Worm (Caenorhabditis elegans) whole organism, L2 larva: Measurements from ENCODE around the gene T28F12.1.

Experiments
- C34F6.9 ChIP-seq: fragments of 150-350 bp; optimal IDR thresholded peaks from 2 replicates; lab custom pipeline; 2014; ENCODE audit warnings: missing biosample characterization, missing genetic modification characterization
- F13H6.1 ChIP-seq: sonication (generic microtip); optimal IDR thresholded peaks from 2 replicates; lab custom pipeline; 2016; ENCODE audit warnings: missing genetic modification characterization, missing compliant biosample characterization
- R02D3.7 ChIP-seq: fragments of 150-350 bp; optimal IDR thresholded peaks from 2 replicates; lab custom pipeline; 2014; ENCODE audit warnings: missing biosample characterization, missing genetic modification characterization
- Y55F3AM.14 ChIP-seq: fragments of 200-800 bp; sonication (Bioruptor generic); optimal IDR thresholded peaks from 2 replicates; lab custom pipeline; 2018; ENCODE audit warnings: mild to moderate bottlenecking, missing genetic modification characterization, missing compliant biosample characterization
- alr-1 ChIP-seq: fragments of 150-350 bp; optimal IDR thresholded peaks from 2 replicates; lab custom pipeline; 2014; ENCODE audit warnings: missing biosample characterization, missing genetic modification characterization
- aly-2 ChIP-seq: fragments of 150-350 bp; optimal IDR thresholded peaks from 2 replicates; lab custom pipeline; 2014; ENCODE audit warnings: missing biosample characterization, missing genetic modification characterization
- ama-1 ChIP-seq: fragments of 150-350 bp; optimal IDR thresholded peaks from 2 replicates; lab custom pipeline; 2018; ENCODE audit warnings: inconsistent platforms
- blmp-1 ChIP-seq: sonication (generic microtip); optimal IDR thresholded peaks from 2 replicates; lab custom pipeline; 2017; ENCODE audit warnings: missing genetic modification characterization, mild to moderate bottlenecking, missing compliant biosample characterization, antibody characterized with exemption, moderate library complexity; ENCODE audit not compliant: insufficient read depth
- ceh-16 ChIP-seq: fragments of 150-350 bp; optimal IDR thresholded peaks from 2 replicates; lab custom pipeline; 2014; ENCODE audit warnings: missing biosample characterization, missing genetic modification characterization
- crh-2 ChIP-seq: sonication (generic microtip); optimal IDR thresholded peaks from 2 replicates; lab custom pipeline; 2017; ENCODE audit warnings: missing biosample characterization, missing genetic modification characterization
- egl-27 ChIP-seq: sonication (generic microtip); optimal IDR thresholded peaks from 3 replicates; lab custom pipeline; 2017; ENCODE audit warnings: missing biosample characterization, missing genetic modification reagents, missing genetic modification characterization
- elt-1 ChIP-seq: fragments of 150-350 bp; optimal IDR thresholded peaks from 2 replicates; lab custom pipeline; 2014; ENCODE audit warnings: missing biosample characterization, missing genetic modification characterization
- fos-1 ChIP-seq: fragments of 150-350 bp; optimal IDR thresholded peaks from 2 replicates; lab custom pipeline; 2014; ENCODE audit warnings: missing biosample characterization, missing genetic modification characterization
- gmeb-1 ChIP-seq: fragments of 150-350 bp; optimal IDR thresholded peaks from 2 replicates; lab custom pipeline; 2014; ENCODE audit warnings: missing biosample characterization, missing genetic modification characterization
- lin-11 ChIP-seq: fragments of 150-350 bp; sonication (generic microtip); optimal IDR thresholded peaks from 2 replicates; lab custom pipeline; 2014; ENCODE audit warnings: missing biosample characterization, missing genetic modification characterization, inconsistent platforms, mixed read lengths
- lin-13 ChIP-seq: fragments of 150-350 bp; optimal IDR thresholded peaks from 2 replicates; lab custom pipeline; 2014; ENCODE audit warnings: missing biosample characterization, missing genetic modification reagents, missing genetic modification characterization
- lin-39 ChIP-seq: fragments of 150-350 bp; optimal IDR thresholded peaks from 2 replicates; lab custom pipeline; 2014; ENCODE audit warnings: missing biosample characterization, missing genetic modification reagents, missing genetic modification characterization
- lsy-2 ChIP-seq, 2 experiments: fragments of 150-350 bp in 1 of 2; sonication (generic microtip) in 1 of 2; optimal IDR thresholded peaks; 2 replicates each; lab custom pipeline; 2014 to 2017; ENCODE audit warnings: missing biosample characterization in 2 of 2, missing genetic modification characterization in 2 of 2
- mab-5 ChIP-seq: fragments of 150-350 bp; optimal IDR thresholded peaks from 2 replicates; lab custom pipeline; 2014; ENCODE audit warnings: missing biosample characterization, missing genetic modification characterization
- mdl-1 ChIP-seq, 2 experiments: fragments of 150-350 bp in 1 of 2; sonication (generic microtip) in 1 of 2; optimal IDR thresholded peaks; 2 replicates each; lab custom pipeline; 2017; ENCODE audit warnings: missing biosample characterization in 2 of 2, missing genetic modification characterization in 2 of 2
- nhr-10 ChIP-seq: sonication (generic microtip); optimal IDR thresholded peaks from 2 replicates; lab custom pipeline; 2017; ENCODE audit warnings: missing biosample characterization, missing genetic modification characterization
- nhr-12 ChIP-seq: fragments of 150-350 bp; optimal IDR thresholded peaks from 2 replicates; lab custom pipeline; 2014; ENCODE audit warnings: missing biosample characterization, missing genetic modification characterization
- nhr-23 ChIP-seq: fragments of 150-350 bp; optimal IDR thresholded peaks from 2 replicates; lab custom pipeline; 2014; ENCODE audit warnings: missing biosample characterization, missing genetic modification reagents, missing genetic modification characterization
- nhr-237 ChIP-seq: fragments of 150-350 bp; optimal IDR thresholded peaks from 2 replicates; lab custom pipeline; 2014; ENCODE audit warnings: missing biosample characterization, missing genetic modification characterization
- nhr-25 ChIP-seq: fragments of 150-350 bp; sonication (generic microtip); optimal IDR thresholded peaks from 3 replicates; lab custom pipeline; 2014; ENCODE audit warnings: missing biosample characterization, missing genetic modification characterization
- nhr-6 ChIP-seq: fragments of 150-350 bp; optimal IDR thresholded peaks from 2 replicates; lab custom pipeline; 2014; ENCODE audit warnings: missing biosample characterization, missing genetic modification characterization
- nhr-77 ChIP-seq: fragments of 150-350 bp; optimal IDR thresholded peaks from 2 replicates; lab custom pipeline; 2014; ENCODE audit warnings: missing biosample characterization, missing genetic modification characterization
- sem-4 ChIP-seq: fragments of 150-350 bp; optimal IDR thresholded peaks from 2 replicates; lab custom pipeline; 2014; ENCODE audit warnings: missing biosample characterization, missing genetic modification reagents, missing genetic modification characterization
- skn-1 ChIP-seq: sonication (generic microtip); optimal IDR thresholded peaks from 2 replicates; lab custom pipeline; 2017; ENCODE audit warnings: missing biosample characterization, missing genetic modification characterization
- sma-9 ChIP-seq, 2 experiments: fragments of 150-350 bp in 1 of 2; sonication (generic microtip) in 1 of 2; optimal IDR thresholded peaks; 2 replicates each; lab custom pipeline; 2014 to 2016; ENCODE audit warnings: missing genetic modification characterization in 2 of 2, mild to moderate bottlenecking in 1 of 2, missing biosample characterization in 1 of 2, missing compliant biosample characterization in 1 of 2, missing genetic modification reagents in 1 of 2, moderate library complexity in 1 of 2
- unc-39 ChIP-seq: fragments of 150-350 bp; optimal IDR thresholded peaks from 2 replicates; lab custom pipeline; 2014; ENCODE audit warnings: missing biosample characterization, missing genetic modification characterization
- unc-55 ChIP-seq: fragments of 150-350 bp; sonication (generic microtip); optimal IDR thresholded peaks from 3 replicates; lab custom pipeline; 2014; ENCODE audit warnings: missing biosample characterization, missing genetic modification reagents, missing genetic modification characterization
- unc-62 ChIP-seq: fragments of 150-350 bp; optimal IDR thresholded peaks from 2 replicates; lab custom pipeline; 2014; ENCODE audit warnings: missing biosample characterization, missing genetic modification reagents, missing genetic modification characterization
- zag-1 ChIP-seq: fragments of 150-350 bp; optimal IDR thresholded peaks from 2 replicates; lab custom pipeline; 2014; ENCODE audit warnings: missing biosample characterization, missing genetic modification characterization
- ztf-11 ChIP-seq: sonication (generic microtip); optimal IDR thresholded peaks from 2 replicates; lab custom pipeline; 2017; ENCODE audit warnings: missing biosample characterization, missing genetic modification characterization

T28F12.1 gene

ce11 chrV:4500709-4501108, 12.1 kb upstream of the T28F12.1 start:
- TF ChIP-seq unc-39 (tag; lab: Kevin White, UChicago) (no peak), ztf-11 (tag; lab: Kevin White, UChicago) (no peak), nhr-25 (tag; lab: Kevin White, UChicago) (no peak), sem-4 (tag; lab: Kevin White, UChicago) (no peak), nhr-23 (tag; lab: Kevin White, UChicago) (no peak), ceh-16 (tag; lab: Kevin White, UChicago) (no peak), F13H6.1 (tag; lab: Kevin White, UChicago) (no peak), lin-39 (no peak), elt-1 (no peak), egl-27 (tag; lab: Kevin White, UChicago) (no peak)

ce11 chrV:4501974-4502373, 10.9 kb upstream of the T28F12.1 start:
- TF ChIP-seq Y55F3AM.14 (GFP tag; lab: Kevin White, UChicago) (no peak), C34F6.9 (tag; lab: Kevin White, UChicago) (no peak), skn-1 (tag; lab: Kevin White, UChicago) (no peak), lin-39 (no peak), sma-9 (GFP tag; optimal IDR thresholded peaks at IDR 0.05; lab: Kevin White, UChicago) (no peak), sma-9 (tag; optimal IDR thresholded peaks at IDR 0.05; lab: Kevin White, UChicago) (no peak), fos-1 (tag; lab: Kevin White, UChicago) (peak; percentile 81)

- no peak for TF ChIP-seq nhr-10 (tag; lab: Kevin White, UChicago)
- TF ChIP-seq skn-1 (tag; lab: Kevin White, UChicago), result no peak
- no peak for TF ChIP-seq aly-2 (tag; lab: Kevin White, UChicago)
- peak; percentile 21 for TF ChIP-seq sma-9 (GFP tag; optimal IDR thresholded peaks at IDR 0.05; lab: Kevin White, UChicago)
- no peak for TF ChIP-seq sma-9 (tag; optimal IDR thresholded peaks at IDR 0.05; lab: Kevin White, UChicago)
- no peak for TF ChIP-seq unc-55
- peak in 1 of 2 experiments; percentile 4 for TF ChIP-seq lsy-2 (tag; optimal IDR thresholded peaks at IDR 0.05; lab: Kevin White, UChicago)
- no peak for TF ChIP-seq nhr-23 (tag; lab: Kevin White, UChicago)
- no peak for TF ChIP-seq ceh-16 (tag; lab: Kevin White, UChicago)
Observed at ce11 chrV:4502624-4503023, 10.2 kb upstream of the T28F12.1 start.

- TF ChIP-seq nhr-10 (tag; lab: Kevin White, UChicago), result no peak
- TF ChIP-seq unc-39 (tag; lab: Kevin White, UChicago), result no peak
- TF ChIP-seq aly-2 (tag; lab: Kevin White, UChicago), result no peak
- TF ChIP-seq nhr-6 (tag; lab: Kevin White, UChicago), result no peak
- no peak for TF ChIP-seq ama-1
- no peak for TF ChIP-seq nhr-77
- no peak for TF ChIP-seq zag-1 (tag; lab: Kevin White, UChicago)
- TF ChIP-seq R02D3.7 (tag; lab: Kevin White, UChicago), result no peak
- TF ChIP-seq crh-2 (tag; lab: Kevin White, UChicago), result no peak
- TF ChIP-seq alr-1 (tag; lab: Kevin White, UChicago), result no peak
- TF ChIP-seq nhr-12 (tag; lab: Kevin White, UChicago), result no peak
- no peak for TF ChIP-seq lin-11 (tag; lab: Kevin White, UChicago)
- no peak for TF ChIP-seq lin-13 (GFP tag; lab: Kevin White, UChicago)
- no peak for TF ChIP-seq gmeb-1 (tag; lab: Kevin White, UChicago)
- TF ChIP-seq unc-62 (GFP tag; lab: Kevin White, UChicago), result no peak
- no peak for TF ChIP-seq mdl-1 (tag; optimal IDR thresholded peaks at IDR 0.05; lab: Kevin White, UChicago)
- TF ChIP-seq mab-5 (tag; lab: Kevin White, UChicago), result no peak
- no peak for TF ChIP-seq nhr-237 (tag; lab: Kevin White, UChicago)
- no peak for TF ChIP-seq sma-9 (GFP tag; optimal IDR thresholded peaks at IDR 0.05; lab: Kevin White, UChicago)
- TF ChIP-seq sma-9 (tag; optimal IDR thresholded peaks at IDR 0.05; lab: Kevin White, UChicago), result no peak
- no peak for TF ChIP-seq blmp-1
Observed at ce11 chrV:4503868-4504365, 8.9 kb upstream of the T28F12.1 start.
